Worm (Caenorhabditis elegans): ENCODE data around the gene B0303.14.

The B0303.14 gene

DNA sequence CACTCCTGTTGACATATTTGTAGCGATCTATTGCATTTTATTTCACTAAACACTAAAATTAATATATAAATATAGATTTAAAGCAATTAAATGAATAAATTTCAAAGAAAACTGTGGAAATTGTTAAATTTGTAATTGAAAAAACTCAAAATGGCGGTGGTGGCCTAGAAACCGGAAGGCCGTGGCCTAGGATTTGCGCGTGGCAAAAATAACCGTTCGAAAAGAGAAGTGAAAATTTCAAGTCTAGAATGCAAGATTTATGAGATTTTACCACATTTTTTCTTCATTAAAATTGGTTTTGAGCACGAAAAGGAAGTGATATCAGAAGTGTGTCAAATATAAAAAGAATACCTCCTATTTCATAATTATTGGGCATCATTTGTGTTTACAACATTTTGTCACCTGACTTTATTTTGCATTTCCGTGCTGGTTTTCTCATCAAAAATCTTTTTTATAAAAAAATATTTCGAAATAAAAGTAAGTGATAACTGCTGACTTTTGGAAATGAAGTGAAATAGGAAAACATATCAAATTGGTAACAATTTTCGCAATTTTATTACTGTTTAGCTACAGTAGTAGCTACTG lies 32.2 kb downstream of the B0303.14 start, which contains the start of gene fli-1 (continued):
- TF ChIP-seq ztf-11 (tag; optimal IDR thresholded peaks at IDR 0.05) (peak in 1 of 2 experiments; percentile 14), efl-3 (GFP tag; optimal IDR thresholded peaks at IDR 0.05) (no peak), sox-4 (tag; optimal IDR thresholded peaks at IDR 0.05) (no peak), egl-27 (tag; optimal IDR thresholded peaks at IDR 0.05) (no peak), ceh-82 (tag; optimal IDR thresholded peaks at IDR 0.05) (no peak), ets-5 (GFP tag; IDR thresholded peaks at IDR 0.05) (no peak), aha-1 (tag; optimal IDR thresholded peaks at IDR 0.05) (no peak), lin-39 (tag; optimal IDR thresholded peaks at IDR 0.05) (no peak), fos-1 (tag; optimal IDR thresholded peaks at IDR 0.05) (no peak), nhr-11 (tag; optimal IDR thresholded peaks at IDR 0.05) (no peak), ztf-4 (tag; optimal IDR thresholded peaks at IDR 0.05) (no peak), ces-1 (GFP tag; optimal IDR thresholded peaks at IDR 0.05) (no peak), mef-2 (tag; optimal IDR thresholded peaks at IDR 0.05) (no peak), nhr-85 (tag) (no peak), dsc-1 (tag; optimal IDR thresholded peaks at IDR 0.05) (peak; percentile 3), elt-3 (tag; optimal IDR thresholded peaks at IDR 0.05) (no peak), F16B12.6 (tag; optimal IDR thresholded peaks at IDR 0.05) (no peak), mab-9 (GFP tag; IDR thresholded peaks at IDR 0.05) (no peak), alr-1 (tag; optimal IDR thresholded peaks at IDR 0.05; ENCODE audit: borderline replicate concordance) (no peak), nhr-71 (tag; optimal IDR thresholded peaks at IDR 0.05) (peak; percentile 42), snu-23 (GFP tag; optimal IDR thresholded peaks at IDR 0.05) (peak; percentile 28), lir-3 (tag; optimal IDR thresholded peaks at IDR 0.05; ENCODE audit: poor library complexity) (peak; percentile 38), fkh-4 (tag; optimal IDR thresholded peaks at IDR 0.05; ENCODE audit: borderline replicate concordance) (no peak), hlh-17 (GFP tag; optimal IDR thresholded peaks at IDR 0.05; ENCODE audit: borderline replicate concordance) (no peak), sptf-1 (tag; optimal IDR thresholded peaks at IDR 0.05) (no peak), aly-2 (tag; optimal IDR thresholded peaks at IDR 0.05) (no peak), dpl-1 (GFP tag; optimal IDR thresholded peaks at IDR 0.05) (peak in 1 of 3 experiments; percentile 36), lin-14 (GFP tag; optimal IDR thresholded peaks at IDR 0.05) (peak; percentile 82), nhr-237 (tag; optimal IDR thresholded peaks at IDR 0.05) (no peak), nhr-77 (tag; optimal IDR thresholded peaks at IDR 0.05) (no peak), xbp-1 (tag; optimal IDR thresholded peaks at IDR 0.05) (no peak), Y116A8C.19 (tag; optimal IDR thresholded peaks at IDR 0.05; ENCODE audit: borderline replicate concordance) (no peak), unc-62 (GFP tag; optimal IDR thresholded peaks at IDR 0.05) (no peak), snpc-4 (tag; optimal IDR thresholded peaks at IDR 0.05) (no peak), hlh-4 (tag; optimal IDR thresholded peaks at IDR 0.05) (no peak), skn-1 (tag; optimal IDR thresholded peaks at IDR 0.05) (peak; percentile 16), nhr-84 (tag; optimal IDR thresholded peaks at IDR 0.05) (no peak), unc-130 (tag; optimal IDR thresholded peaks at IDR 0.05) (no peak), vab-15 (tag; optimal IDR thresholded peaks at IDR 0.05) (no peak), ceh-88 (GFP tag; IDR thresholded peaks at IDR 0.05) (no peak), pag-3 (tag; optimal IDR thresholded peaks at IDR 0.05; ENCODE audit: borderline replicate concordance, insufficient read depth) (no peak), pax-3 (tag; optimal IDR thresholded peaks at IDR 0.05) (no peak), mdl-1 (tag; optimal IDR thresholded peaks at IDR 0.05) (no peak), nhr-19 (GFP tag; conservative IDR thresholded peaks at IDR 0.05) (no peak), lin-15B (tag; optimal IDR thresholded peaks at IDR 0.05) (no peak), lin-13 (GFP tag; optimal IDR thresholded peaks at IDR 0.05) (no peak), efl-1 (optimal IDR thresholded peaks at IDR 0.05) (peak; percentile 0 to 40), efl-1 (GFP tag; optimal IDR thresholded peaks at IDR 0.05 in 1 of 2) (peak; percentile 36 to 42), nhr-20 (tag; optimal IDR thresholded peaks at IDR 0.05) (no peak), elt-2 (tag; optimal IDR thresholded peaks at IDR 0.05) (no peak), hpl-2 (GFP tag; optimal IDR thresholded peaks at IDR 0.05) (no peak), rnt-1 (tag; optimal IDR thresholded peaks at IDR 0.05) (peak; percentile 77)

Data from whole organism, L1 larva.